Worm (Caenorhabditis elegans) whole organism, L4/young adult: ENCODE results near the gene T24C12.4.

Experiments used
- dao-5 ChIP-seq: sonication (generic microtip); optimal IDR thresholded peaks from 2 replicates; lab custom pipeline; 2016; ENCODE audit warnings: missing genotype, missing genetic modification characterization, moderate library complexity, missing compliant biosample characterization
- him-1 ChIP-seq: sonication (generic microtip); optimal IDR thresholded peaks from 2 replicates; lab custom pipeline; 2016; ENCODE audit warnings: missing genotype, missing genetic modification reagents, missing genetic modification characterization, missing compliant biosample characterization

DNA sequence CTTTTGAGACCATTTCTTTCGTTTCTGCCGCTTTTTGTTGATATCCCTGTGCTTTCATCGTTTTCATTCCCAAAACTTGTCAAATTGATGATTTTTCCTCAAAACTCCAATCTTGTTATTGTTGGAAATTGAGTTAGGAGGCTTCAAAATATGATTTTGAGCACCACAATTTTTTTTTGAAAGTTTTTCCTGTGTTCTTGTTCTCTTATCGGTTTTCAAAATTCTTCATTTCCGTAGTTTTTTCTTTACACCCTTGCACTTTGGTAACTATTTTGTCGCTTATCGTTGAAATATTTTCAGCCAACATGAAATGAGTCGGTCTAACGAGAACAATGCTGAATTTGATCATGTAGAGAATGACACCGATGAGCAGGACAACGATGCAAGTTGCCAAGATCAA is 24.3 kb downstream of the T24C12.4 start, which contains the start of gene F48B9.1:
- TF ChIP-seq him-1 (no peak), dao-5 (tag; lab: Kevin White, UChicago) (no peak)
